Worm (Caenorhabditis elegans): ENCODE data around the gene ubxn-3.

Gene ubxn-3

ce11 chrII:240043-240442 lies 19.6 kb upstream of the ubxn-3 start:
- TF ChIP-seq duxl-1 (tag; optimal IDR thresholded peaks at IDR 0.05; ENCODE audit: poor library complexity) (no peak), dve-1 (tag; optimal IDR thresholded peaks at IDR 0.05; ENCODE audit: insufficient read depth) (peak; percentile 48), jun-1 (tag; optimal IDR thresholded peaks at IDR 0.05) (no peak), daf-16 (GFP tag; optimal IDR thresholded peaks at IDR 0.05) (no peak), daf-16 (tag; optimal IDR thresholded peaks at IDR 0.05) (peak; percentile 39), dmd-6 (GFP tag; IDR thresholded peaks at IDR 0.05) (peak; percentile 62), pqm-1 (tag; optimal IDR thresholded peaks at IDR 0.05) (peak; percentile 100), hlh-11 (tag; optimal IDR thresholded peaks at IDR 0.05) (peak; percentile 25), nhr-77 (tag; optimal IDR thresholded peaks at IDR 0.05) (peak; percentile 43), unc-62 (GFP tag; optimal IDR thresholded peaks at IDR 0.05 in 1 of 2) (peak in 1 of 2 experiments; percentile 19), unc-62 (tag; optimal IDR thresholded peaks at IDR 0.05) (no peak), nhr-28 (tag; optimal IDR thresholded peaks at IDR 0.05) (peak; percentile 73), lin-38 (GFP tag; IDR thresholded peaks at IDR 0.05) (peak; percentile 56), nhr-6 (tag; optimal IDR thresholded peaks at IDR 0.05) (no peak)

- TF ChIP-seq tag-97 (GFP tag; IDR thresholded peaks at IDR 0.05) (no peak), zag-1 (tag; optimal IDR thresholded peaks at IDR 0.05) (no peak), zfp-3 (GFP tag; conservative IDR thresholded peaks at IDR 0.05) (no peak), ceh-62 (tag; optimal IDR thresholded peaks at IDR 0.05) (no peak), Y75B8A.6 (GFP tag; IDR thresholded peaks at IDR 0.05) (no peak), ceh-20 (GFP tag; IDR thresholded peaks at IDR 0.05) (no peak), nhr-6 (tag; optimal IDR thresholded peaks at IDR 0.05) (no peak), egl-27 (tag; optimal IDR thresholded peaks at IDR 0.05) (no peak), ZK337.2 (GFP tag; IDR thresholded peaks at IDR 0.05) (no peak), aha-1 (tag) (no peak), lin-39 (tag; optimal IDR thresholded peaks at IDR 0.05) (no peak), cey-2 (tag; optimal IDR thresholded peaks at IDR 0.05; ENCODE audit: borderline replicate concordance, insufficient read depth) (no peak), fkh-10 (GFP tag; optimal IDR thresholded peaks at IDR 0.05) (no peak), lsy-2 (tag; optimal IDR thresholded peaks at IDR 0.05) (no peak), zip-11 (GFP tag; IDR thresholded peaks at IDR 0.05) (no peak), F26F4.8 (GFP tag; conservative IDR thresholded peaks at IDR 0.05) (no peak), ctbp-1 (GFP tag; IDR thresholded peaks at IDR 0.05) (no peak), nhr-77 (tag; optimal IDR thresholded peaks at IDR 0.05) (no peak), ztf-11 (tag; optimal IDR thresholded peaks at IDR 0.05) (no peak)
Measured at ce11 chrII:237721-238120, 17.3 kb upstream of the ubxn-3 start, which contains the start of gene laat-1. TSS of gene laat-1 (minus strand) at chrII:237821.

- TF ChIP-seq tag-97 (GFP tag; IDR thresholded peaks at IDR 0.05) (no peak), T20F7.1 (GFP tag; optimal IDR thresholded peaks at IDR 0.05) (no peak), mxl-2 (GFP tag; conservative IDR thresholded peaks at IDR 0.05) (no peak), F26F4.8 (GFP tag; conservative IDR thresholded peaks at IDR 0.05) (no peak), Y75B8A.6 (GFP tag; IDR thresholded peaks at IDR 0.05) (no peak), lim-7 (GFP tag; IDR thresholded peaks at IDR 0.05) (no peak), hlh-30 (tag; optimal IDR thresholded peaks at IDR 0.05; ENCODE audit: insufficient read depth) (no peak), madf-5 (GFP tag; IDR thresholded peaks at IDR 0.05) (no peak), dmd-6 (GFP tag; IDR thresholded peaks at IDR 0.05) (no peak), ZK337.2 (GFP tag; IDR thresholded peaks at IDR 0.05) (no peak), daf-16 (GFP tag; optimal IDR thresholded peaks at IDR 0.05) (no peak), daf-16 (tag; optimal IDR thresholded peaks at IDR 0.05) (no peak), nhr-102 (tag; optimal IDR thresholded peaks at IDR 0.05) (no peak), Y5F2A.4 (GFP tag; optimal IDR thresholded peaks at IDR 0.05) (no peak), egl-27 (tag; optimal IDR thresholded peaks at IDR 0.05) (no peak), egl-43 (GFP tag; IDR thresholded peaks at IDR 0.05) (no peak), mxl-3 (GFP tag; optimal IDR thresholded peaks at IDR 0.05) (no peak)
Measured at ce11 chrII:232641-233040, 12.2 kb upstream of the ubxn-3 start, which contains the start of gene Y43H11AL.1. TSS of gene Y43H11AL.1 (minus strand) at chrII:232741.
